Worm (Caenorhabditis elegans) whole organism, L1 larva: ENCODE data around the gene F42G4.6.

ENCODE experiments used
- aly-2 ChIP-seq: fragments of 150-350 bp; optimal IDR thresholded peaks from 2 replicates; lab custom pipeline; 2014; ENCODE audit warnings: missing biosample characterization, missing genetic modification characterization
- ceh-63 ChIP-seq: fragments of 200-800 bp; sonication (Bioruptor generic); optimal IDR thresholded peaks from 2 replicates; lab custom pipeline; 2018; ENCODE audit warnings: mild to moderate bottlenecking, missing genetic modification characterization, missing compliant biosample characterization
- elt-2 ChIP-seq: sonication (generic microtip); optimal IDR thresholded peaks from 2 replicates; lab custom pipeline; 2016; ENCODE audit warnings: missing genetic modification characterization, mild to moderate bottlenecking, inconsistent platforms, missing compliant biosample characterization, missing genetic modification reagents
- fkh-10 ChIP-seq: sonication (generic microtip); optimal IDR thresholded peaks from 2 replicates; lab custom pipeline; 2017; ENCODE audit warnings: missing biosample characterization, missing genetic modification reagents, missing genetic modification characterization
- nhr-76 ChIP-seq: sonication (generic microtip); optimal IDR thresholded peaks from 2 replicates; lab custom pipeline; 2017; ENCODE audit warnings: missing biosample characterization, missing genetic modification characterization

ce11 chrII:13122720-13123119, 43.5 kb downstream of the F42G4.6 start, which contains the start of gene bath-45:
- TF ChIP-seq fkh-10 (GFP tag; lab: Kevin White, UChicago) (no peak), elt-2 (tag; lab: Kevin White, UChicago) (no peak), nhr-76 (no peak), aly-2 (tag; lab: Kevin White, UChicago) (no peak), ceh-63 (no peak)
